Fruit fly (Drosophila melanogaster) whole organism, embryonic: ENCODE data around the gene CG31100.
A peak's percentile ranks its signal among the peaks of the same experiment; 100 is the strongest.

ENCODE experiments used
- Adf1 ChIP-seq: fragments of 200-800 bp; sonication (Bioruptor generic); IDR thresholded peaks from 2 replicates; pipeline ENCODE4 v1.3.6; 2022; ENCODE audit warnings: missing biosample characterization, missing genetic modification characterization
- Aef1 ChIP-seq: fragments of 200-800 bp; sonication (Bioruptor generic); IDR thresholded peaks from 3 replicates; pipeline ENCODE4 v1.3.6; 2022; ENCODE audit warnings: missing biosample characterization, missing genetic modification characterization
- Bteb2 ChIP-seq: fragments of 200-800 bp; sonication (Bioruptor generic); optimal IDR thresholded peaks from 2 replicates; lab custom pipeline; 2016; ENCODE audit warnings: missing biosample characterization, missing genetic modification characterization
- CG10209 ChIP-seq: fragments of 200-800 bp; sonication (Bioruptor generic); optimal IDR thresholded peaks from 3 replicates; lab custom pipeline; 2017; ENCODE audit warnings: missing biosample characterization, mild to moderate bottlenecking, missing genetic modification characterization, missing genetic modification reagents
- CG10267 ChIP-seq: fragments of 200-800 bp; sonication (Bioruptor generic); optimal IDR thresholded peaks from 2 replicates; lab custom pipeline; 2018; ENCODE audit warnings: missing biosample characterization, mild to moderate bottlenecking, missing genetic modification characterization, moderate library complexity
- CG10321 ChIP-seq: fragments of 200-800 bp; sonication (Bioruptor generic); IDR thresholded peaks from 2 replicates; pipeline ENCODE4 v1.3.6; 2022; ENCODE audit warnings: missing biosample characterization, missing genetic modification characterization
- CG12155 ChIP-seq: fragments of 200-800 bp; sonication (Bioruptor generic); optimal IDR thresholded peaks from 3 replicates; lab custom pipeline; 2016; ENCODE audit warnings: missing biosample characterization, missing genetic modification characterization
- CG12942 ChIP-seq: fragments of 200-800 bp; sonication (Bioruptor generic); optimal IDR thresholded peaks from 3 replicates; lab custom pipeline; 2016; ENCODE audit warnings: missing biosample characterization, missing genetic modification characterization
- CG17359 ChIP-seq: fragments of 200-800 bp; sonication (Bioruptor generic); optimal IDR thresholded peaks from 3 replicates; lab custom pipeline; 2018; ENCODE audit warnings: missing biosample characterization, mild to moderate bottlenecking, missing genetic modification characterization, moderate library complexity
- CG2116 ChIP-seq: fragments of 200-800 bp; sonication (Bioruptor generic); optimal IDR thresholded peaks from 3 replicates; lab custom pipeline; 2018; ENCODE audit warnings: missing biosample characterization, mild to moderate bottlenecking, missing genetic modification characterization
- CG2678 ChIP-seq: fragments of 200-800 bp; sonication (Bioruptor generic); optimal IDR thresholded peaks from 3 replicates; lab custom pipeline; 2019; ENCODE audit warnings: missing biosample characterization, mild to moderate bottlenecking, missing genetic modification characterization, moderate library complexity
- CG32772 ChIP-seq: fragments of 200-800 bp; sonication (Bioruptor generic); IDR thresholded peaks from 2 replicates; pipeline ENCODE4 v1.3.6; 2022; ENCODE audit warnings: missing biosample characterization, missing genetic modification characterization
- CG33213 ChIP-seq: fragments of 200-800 bp; sonication (Bioruptor generic); optimal IDR thresholded peaks from 3 replicates; lab custom pipeline; 2016; ENCODE audit warnings: missing biosample characterization, missing genetic modification characterization
- CG4328 ChIP-seq: fragments of 200-800 bp; sonication (Bioruptor generic); optimal IDR thresholded peaks from 3 replicates; lab custom pipeline; 2017; ENCODE audit warnings: missing biosample characterization, missing genetic modification reagents, missing genetic modification characterization
- CG6654 ChIP-seq: fragments of 200-800 bp; sonication (Bioruptor generic); optimal IDR thresholded peaks from 2 replicates; lab custom pipeline; 2017; ENCODE audit warnings: missing biosample characterization, mild to moderate bottlenecking, missing genetic modification characterization
- CG6791 ChIP-seq: fragments of 200-800 bp; sonication (Bioruptor generic); IDR thresholded peaks from 3 replicates; pipeline ENCODE4 v1.3.6; 2022; ENCODE audit warnings: missing biosample characterization, missing genetic modification characterization; ENCODE audit not compliant: partially characterized antibody
- CG8089 ChIP-seq: fragments of 200-800 bp; sonication (Bioruptor generic); optimal IDR thresholded peaks from 3 replicates; lab custom pipeline; 2016; ENCODE audit warnings: missing biosample characterization, missing genetic modification characterization
- CG8924 ChIP-seq: fragments of 200-800 bp; optimal IDR thresholded peaks from 3 replicates; lab custom pipeline; 2019; ENCODE audit warnings: missing biosample characterization, mild to moderate bottlenecking, missing genetic modification characterization, moderate library complexity
- CG9797 ChIP-seq: fragments of 200-800 bp; sonication (Bioruptor generic); optimal IDR thresholded peaks from 3 replicates; lab custom pipeline; 2018; ENCODE audit warnings: missing biosample characterization, mild to moderate bottlenecking, missing genetic modification characterization
- Deaf1 ChIP-seq: fragments of 200-800 bp; optimal IDR thresholded peaks from 3 replicates; lab custom pipeline; 2019; ENCODE audit warnings: missing biosample characterization, mild to moderate bottlenecking, missing genetic modification characterization, moderate library complexity
- Fer1 ChIP-seq: fragments of 200-800 bp; sonication (Bioruptor generic); optimal IDR thresholded peaks from 2 replicates; lab custom pipeline; 2017; ENCODE audit warnings: missing biosample characterization, mild to moderate bottlenecking, missing genetic modification characterization
- HLH3B ChIP-seq: fragments of 200-800 bp; sonication (Bioruptor generic); IDR thresholded peaks from 2 replicates; pipeline ENCODE4 v1.3.6; 2022; ENCODE audit warnings: missing biosample characterization, missing genetic modification characterization
- Kr ChIP-seq: fragments of 200-800 bp; sonication (Bioruptor generic); optimal IDR thresholded peaks from 2 replicates; lab custom pipeline; 2017; ENCODE audit warnings: missing biosample characterization, mild to moderate bottlenecking, missing genetic modification characterization
- Lhr ChIP-seq: fragments of 200-800 bp; sonication (Bioruptor generic); optimal IDR thresholded peaks from 3 replicates; lab custom pipeline; 2017; ENCODE audit warnings: mild to moderate bottlenecking, missing biosample characterization, missing genetic modification reagents, missing genetic modification characterization
- Meics ChIP-seq: fragments of 200-800 bp; sonication (Bioruptor generic); optimal IDR thresholded peaks from 2 replicates; lab custom pipeline; 2017; ENCODE audit warnings: missing biosample characterization, mild to moderate bottlenecking, missing genetic modification characterization
- Mrtf ChIP-seq: fragments of 200-800 bp; sonication (Bioruptor generic); IDR thresholded peaks from 3 replicates; pipeline ENCODE4 v1.3.6; 2022; ENCODE audit warnings: missing biosample characterization, missing genetic modification characterization
- Ptx1 ChIP-seq: fragments of 200-800 bp; sonication (Bioruptor generic); IDR thresholded peaks from 2 replicates; pipeline ENCODE4 v1.3.6; 2022; ENCODE audit warnings: missing biosample characterization, missing genetic modification characterization
- Spps ChIP-seq: fragments of 200-800 bp; sonication (Bioruptor generic); optimal IDR thresholded peaks from 2 replicates; lab custom pipeline; 2018; ENCODE audit warnings: missing biosample characterization, mild to moderate bottlenecking, missing genetic modification characterization
- Sry-δ ChIP-seq: fragments of 200-800 bp; sonication (Bioruptor generic); optimal IDR thresholded peaks from 2 replicates; lab custom pipeline; 2016; ENCODE audit warnings: missing biosample characterization, missing genetic modification characterization
- Xbp1 ChIP-seq: fragments of 200-800 bp; sonication (Bioruptor generic); optimal IDR thresholded peaks from 3 replicates; lab custom pipeline; 2016; ENCODE audit warnings: missing biosample characterization, mild to moderate bottlenecking, missing genetic modification characterization
- al ChIP-seq: fragments of 200-800 bp; sonication (Bioruptor generic); IDR thresholded peaks from 2 replicates; pipeline ENCODE4 v1.3.6; 2022; ENCODE audit warnings: missing biosample characterization, missing genetic modification characterization
- bab2 ChIP-seq: fragments of 200-800 bp; sonication (Bioruptor generic); optimal IDR thresholded peaks from 2 replicates; lab custom pipeline; 2016; ENCODE audit warnings: missing biosample characterization, missing genetic modification characterization
- bbx ChIP-seq: fragments of 200-800 bp; sonication (Bioruptor generic); IDR thresholded peaks from 2 replicates; pipeline ENCODE4 v1.3.6; 2022; ENCODE audit warnings: missing biosample characterization, missing genetic modification characterization; ENCODE audit not compliant: partially characterized antibody
- chn ChIP-seq: fragments of 200-800 bp; sonication (Bioruptor generic); optimal IDR thresholded peaks from 2 replicates; lab custom pipeline; 2016; ENCODE audit warnings: missing biosample characterization, missing genetic modification characterization
- eve ChIP-seq, 2 experiments: fragments of >200 bp; optimal IDR thresholded peaks; 2 replicates each; lab custom pipeline; 2017; ENCODE audit warnings: missing biosample characterization in 2 of 2, missing genetic modification characterization in 2 of 2
- fru ChIP-seq: fragments of >200 bp; optimal IDR thresholded peaks from 2 replicates; lab custom pipeline; 2017
- gfzf ChIP-seq: fragments of 200-800 bp; sonication (Bioruptor generic); optimal IDR thresholded peaks from 2 replicates; lab custom pipeline; 2016; ENCODE audit warnings: missing biosample characterization, mild to moderate bottlenecking, missing genetic modification characterization, moderate library complexity
- jumu ChIP-seq: fragments of 200-800 bp; sonication (Bioruptor generic); optimal IDR thresholded peaks from 3 replicates; lab custom pipeline; 2016; ENCODE audit warnings: missing biosample characterization, missing genetic modification characterization
- kah ChIP-seq: fragments of 200-800 bp; sonication (Bioruptor generic); optimal IDR thresholded peaks from 2 replicates; lab custom pipeline; 2018; ENCODE audit warnings: missing biosample characterization, mild to moderate bottlenecking, missing genetic modification characterization
- pan ChIP-seq, 4 experiments: fragments of >200 bp in 3 of 4; fragments of 200-800 bp in 1 of 4; sonication (Bioruptor generic) in 1 of 4; optimal IDR thresholded peaks in 3 of 4; IDR thresholded peaks in 1 of 4; 2 replicates each; pipeline versions ENCODE4 v1.3.6 to Lab custom; 2017 to 2022; ENCODE audit warnings: missing biosample characterization in 2 of 4, missing genetic modification characterization in 2 of 4, mixed read lengths in 1 of 4
- pb ChIP-seq: fragments of 200-800 bp; sonication (Bioruptor generic); optimal IDR thresholded peaks from 3 replicates; lab custom pipeline; 2016; ENCODE audit warnings: missing biosample characterization, missing genetic modification characterization
- pnt ChIP-seq: fragments of 200-800 bp; sonication (Bioruptor generic); optimal IDR thresholded peaks from 3 replicates; lab custom pipeline; 2016; ENCODE audit warnings: missing biosample characterization, missing genetic modification characterization
- pzg ChIP-seq: fragments of 200-800 bp; sonication (Bioruptor generic); optimal IDR thresholded peaks from 3 replicates; lab custom pipeline; 2018; ENCODE audit warnings: missing biosample characterization, mild to moderate bottlenecking, missing genetic modification characterization, moderate library complexity
- sima ChIP-seq: fragments of 200-800 bp; sonication (Bioruptor generic); optimal IDR thresholded peaks from 2 replicates; lab custom pipeline; 2016; ENCODE audit warnings: missing biosample characterization, missing genetic modification characterization
- sisA ChIP-seq: fragments of 200-800 bp; sonication (Bioruptor generic); IDR thresholded peaks from 2 replicates; pipeline ENCODE4 v1.3.6; 2022; ENCODE audit warnings: missing biosample characterization, missing genetic modification characterization
- sqz ChIP-seq: fragments of 200-800 bp; sonication (Bioruptor generic); optimal IDR thresholded peaks from 3 replicates; lab custom pipeline; 2018; ENCODE audit warnings: missing biosample characterization, mild to moderate bottlenecking, missing genetic modification characterization
- tll ChIP-seq, 2 experiments: fragments of 200-800 bp in 1 of 2; fragments of >200 bp in 1 of 2; sonication (Bioruptor generic) in 1 of 2; optimal IDR thresholded peaks; 2 replicates each; lab custom pipeline; 2017 to 2019; ENCODE audit warnings: missing biosample characterization in 2 of 2, missing genetic modification characterization in 2 of 2, mild to moderate bottlenecking in 1 of 2, moderate library complexity in 1 of 2
- twi ChIP-seq: fragments of 200-800 bp; optimal IDR thresholded peaks from 2 replicates; lab custom pipeline; 2019; ENCODE audit warnings: missing biosample characterization, mild to moderate bottlenecking, missing genetic modification characterization, moderate library complexity
- zfh1 ChIP-seq: fragments of 200-800 bp; sonication (Bioruptor generic); IDR thresholded peaks from 3 replicates; pipeline ENCODE4 v1.3.6; 2022; ENCODE audit warnings: missing biosample characterization, missing genetic modification characterization

Gene CG31100

DNA sequence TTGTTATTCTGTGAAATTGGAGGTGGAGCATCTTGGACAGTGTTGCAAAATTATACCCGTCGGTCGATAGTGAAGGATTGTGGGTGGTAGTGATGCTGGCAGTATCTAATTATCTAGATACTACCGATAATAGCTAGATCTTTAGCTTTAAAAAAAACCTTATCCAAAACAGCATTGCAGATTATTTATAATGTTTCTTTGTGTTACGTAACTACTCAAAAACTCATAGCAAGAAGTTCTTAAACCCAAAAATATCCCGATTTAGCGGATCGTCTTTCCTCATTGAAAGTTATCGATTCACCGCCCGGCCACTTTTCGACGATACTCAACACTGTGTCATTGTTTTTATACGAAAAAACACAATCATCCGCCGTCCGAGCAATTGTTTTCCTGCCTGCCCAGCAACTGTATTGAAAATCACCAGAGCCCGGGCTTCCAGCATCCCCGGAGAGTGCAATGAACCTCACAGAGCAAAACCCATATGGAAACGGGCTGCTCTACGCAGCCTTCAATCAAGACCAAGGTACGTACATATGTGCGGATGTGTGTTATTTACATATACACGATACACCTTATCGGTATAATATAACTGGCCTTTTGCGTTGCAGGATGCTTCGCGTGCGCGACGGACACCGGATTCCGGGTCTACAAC lies 10.4 kb downstream of the CG31100 start, which contains the start of gene CG11975 (continued):
- TF ChIP-seq Sry-δ (GFP tag; lab: Kevin White, UChicago) = peak; percentile 96
- peak; percentile 58 for TF ChIP-seq zfh1 (GFP tag; lab: Robert Waterston, UW)
- peak; percentile 30 for TF ChIP-seq CG4328 (GFP tag; lab: Kevin White, UChicago)
- TF ChIP-seq CG32772 (GFP tag; lab: Robert Waterston, UW) = peak; percentile 71
- TF ChIP-seq CG33213 (GFP tag; lab: Kevin White, UChicago) = peak; percentile 63
- peak; percentile 80 for TF ChIP-seq CG12155 (GFP tag; lab: Kevin White, UChicago)
- TF ChIP-seq tll (GFP tag; optimal IDR thresholded peaks at IDR 0.05; lab: Kevin White, UChicago) = peak in 1 of 2 experiments; percentile 51
- TF ChIP-seq pan (optimal IDR thresholded peaks at IDR 0.05; lab: Kevin White, UChicago) = no peak
- TF ChIP-seq pan (GFP tag; optimal IDR thresholded peaks at IDR 0.05 in 1 of 2, IDR thresholded peaks at IDR 0.05 in 1 of 2) = peak in 1 of 2 experiments; percentile 24
- peak; percentile 47 for TF ChIP-seq CG10209 (GFP tag; lab: Kevin White, UChicago)
- no peak for TF ChIP-seq CG6654 (GFP tag; lab: Kevin White, UChicago)
- TF ChIP-seq jumu = peak; percentile 90
- TF ChIP-seq CG9797 (GFP tag; lab: Kevin White, UChicago) = peak; percentile 24
- TF ChIP-seq fru = no peak
- peak; percentile 73 for TF ChIP-seq al (GFP tag; lab: Robert Waterston, UW)
- TF ChIP-seq Xbp1 (GFP tag; lab: Kevin White, UChicago) = peak; percentile 78
- TF ChIP-seq Lhr (GFP tag; lab: Kevin White, UChicago) = peak; percentile 18
- peak; percentile 68 for TF ChIP-seq pnt (GFP tag; lab: Kevin White, UChicago)
- no peak for TF ChIP-seq kah (GFP tag; lab: Kevin White, UChicago)
- peak; percentile 64 for TF ChIP-seq Fer1 (GFP tag; lab: Kevin White, UChicago)
- peak; percentile 74 for TF ChIP-seq CG8924
- no peak for TF ChIP-seq Kr
- TF ChIP-seq Meics (GFP tag; lab: Kevin White, UChicago) = peak; percentile 57
- TF ChIP-seq CG12942 (GFP tag; lab: Kevin White, UChicago) = peak; percentile 87
- TF ChIP-seq pb = peak; percentile 64
- peak; percentile 57 for TF ChIP-seq CG8089 (GFP tag; lab: Kevin White, UChicago)
- TF ChIP-seq Adf1 (GFP tag; lab: Robert Waterston, UW) = 0 out of 2 replicates have a peak, but pooled peaks have one; percentile 12
- peak; percentile 25; the same call in 1 of the 2 replicates for TF ChIP-seq HLH3B (GFP tag; lab: Robert Waterston, UW)
- peak; percentile 63 for TF ChIP-seq sisA
- TF ChIP-seq CG10267 (tag; lab: Kevin White, UChicago) = peak; percentile 99
- peak; percentile 89 for TF ChIP-seq CG2116 (GFP tag; lab: Kevin White, UChicago)
- TF ChIP-seq eve (GFP tag; optimal IDR thresholded peaks at IDR 0.05; lab: Kevin White, UChicago) = peak in 1 of 2 experiments; percentile 45
- no peak for TF ChIP-seq CG2678 (tag; lab: Kevin White, UChicago)
- TF ChIP-seq Ptx1 = peak; percentile 58
- no peak for TF ChIP-seq CG10321 (GFP tag; lab: Robert Waterston, UW)
- peak; percentile 35 for TF ChIP-seq gfzf (GFP tag; lab: Kevin White, UChicago)
- TF ChIP-seq CG6791 (GFP tag; lab: Robert Waterston, UW) = peak; percentile 65; the same call in 2 of the 3 replicates
- 0 out of 2 replicates have a peak, but pooled peaks have one; percentile 46 for TF ChIP-seq bbx (GFP tag; lab: Robert Waterston, UW)
- peak; percentile 48; the same call in 2 of the 3 replicates for TF ChIP-seq Aef1
- TF ChIP-seq bab2 = peak; percentile 74
- no peak for TF ChIP-seq sqz (GFP tag; lab: Kevin White, UChicago)
- 0 out of 3 replicates have a peak, but pooled peaks have one; percentile 6 for TF ChIP-seq Mrtf
- TF ChIP-seq pzg (GFP tag; lab: Kevin White, UChicago) = peak; percentile 78
- peak; percentile 95 for TF ChIP-seq chn (GFP tag; lab: Kevin White, UChicago)
- peak; percentile 4 for TF ChIP-seq Spps (tag; lab: Kevin White, UChicago)
- TF ChIP-seq Deaf1 (tag; lab: Kevin White, UChicago) = no peak
- peak; percentile 63 for TF ChIP-seq twi (tag; lab: Kevin White, UChicago)
- peak; percentile 62 for TF ChIP-seq Bteb2 (GFP tag; lab: Kevin White, UChicago)
- peak; percentile 66 for TF ChIP-seq sima
- peak; percentile 53 for TF ChIP-seq CG17359
